Worm (Caenorhabditis elegans): Measurements from ENCODE around the gene nspe-7.
A peak's percentile ranks its signal among the peaks of the same experiment; 100 is the strongest.

Gene nspe-7

ce11 chrII:12616081-12616480 lies 10.9 kb upstream of the nspe-7 start, which contains the start of gene nspe-6:
nspe-6 (minus strand) TSS chrII:12616181.
- TF ChIP-seq dmd-4 (tag; optimal IDR thresholded peaks at IDR 0.05) (no peak), zag-1 (tag; optimal IDR thresholded peaks at IDR 0.05) (no peak), C34F6.9 (tag; optimal IDR thresholded peaks at IDR 0.05) (no peak), sma-9 (GFP tag; optimal IDR thresholded peaks at IDR 0.05) (no peak), sma-9 (tag; optimal IDR thresholded peaks at IDR 0.05) (no peak), nhr-237 (tag; optimal IDR thresholded peaks at IDR 0.05) (no peak)

- TF ChIP-seq nhr-237 (tag; optimal IDR thresholded peaks at IDR 0.05): no peak
- TF ChIP-seq mab-5 (tag; optimal IDR thresholded peaks at IDR 0.05): no peak
- TF ChIP-seq nhr-129 (tag; optimal IDR thresholded peaks at IDR 0.05): no peak
- TF ChIP-seq nhr-21 (tag; optimal IDR thresholded peaks at IDR 0.05): no peak
- TF ChIP-seq unc-62 (GFP tag; optimal IDR thresholded peaks at IDR 0.05): no peak
- no peak for TF ChIP-seq F13H6.1 (tag; optimal IDR thresholded peaks at IDR 0.05)
- no peak for TF ChIP-seq nhr-12 (tag; optimal IDR thresholded peaks at IDR 0.05)
- TF ChIP-seq C34F6.9 (tag; optimal IDR thresholded peaks at IDR 0.05): no peak
Measured at ce11 chrII:12617586-12617985, 9.4 kb upstream of the nspe-7 start, which contains the start of gene nspe-3. nspe-3 (plus strand) TSS chrII:12617886.

ce11 chrII:12619288-12619687 lies 7.7 kb upstream of the nspe-7 start, which contains the start of gene nspe-2:
nspe-2 (minus strand) TSS chrII:12619388.
- TF ChIP-seq aly-2 (tag; optimal IDR thresholded peaks at IDR 0.05) (no peak), nhr-12 (tag; optimal IDR thresholded peaks at IDR 0.05) (no peak), nhr-25 (tag; optimal IDR thresholded peaks at IDR 0.05) (no peak), elt-3 (tag; optimal IDR thresholded peaks at IDR 0.05) (no peak), mbf-1 (tag; optimal IDR thresholded peaks at IDR 0.05) (no peak), elt-1 (tag; optimal IDR thresholded peaks at IDR 0.05) (no peak), nhr-11 (tag; optimal IDR thresholded peaks at IDR 0.05) (no peak), lsy-2 (tag; optimal IDR thresholded peaks at IDR 0.05) (no peak), nhr-77 (tag; optimal IDR thresholded peaks at IDR 0.05) (no peak), ama-1 (optimal IDR thresholded peaks at IDR 0.05) (no peak), skn-1 (tag; optimal IDR thresholded peaks at IDR 0.05) (no peak), unc-62 (GFP tag; optimal IDR thresholded peaks at IDR 0.05) (no peak)

- TF ChIP-seq nhr-21 (tag; optimal IDR thresholded peaks at IDR 0.05): no peak
- no peak for TF ChIP-seq fos-1 (tag; optimal IDR thresholded peaks at IDR 0.05)
- no peak for TF ChIP-seq nhr-25 (tag; optimal IDR thresholded peaks at IDR 0.05)
- TF ChIP-seq nhr-77 (tag; optimal IDR thresholded peaks at IDR 0.05): no peak
- TF ChIP-seq F13H6.1 (tag; optimal IDR thresholded peaks at IDR 0.05): no peak
- no peak for TF ChIP-seq nhr-23 (tag; optimal IDR thresholded peaks at IDR 0.05)
- TF ChIP-seq nhr-129 (tag; optimal IDR thresholded peaks at IDR 0.05): no peak
- TF ChIP-seq ztf-1 (GFP tag; conservative IDR thresholded peaks at IDR 0.05): no peak
- TF ChIP-seq sem-4 (tag; optimal IDR thresholded peaks at IDR 0.05): no peak
- no peak for TF ChIP-seq skn-1 (tag; optimal IDR thresholded peaks at IDR 0.05)
- no peak for TF ChIP-seq nhr-10 (tag; optimal IDR thresholded peaks at IDR 0.05)
- no peak for TF ChIP-seq lin-13 (GFP tag; optimal IDR thresholded peaks at IDR 0.05)
- TF ChIP-seq alr-1 (tag; optimal IDR thresholded peaks at IDR 0.05): no peak
- no peak for TF ChIP-seq nhr-6 (tag; optimal IDR thresholded peaks at IDR 0.05)
- no peak for TF ChIP-seq mdl-1 (tag; optimal IDR thresholded peaks at IDR 0.05)
- TF ChIP-seq unc-55 (GFP tag; optimal IDR thresholded peaks at IDR 0.05): no peak
- TF ChIP-seq lin-11 (tag; optimal IDR thresholded peaks at IDR 0.05): no peak
Measured at ce11 chrII:12620764-12621163, 6.2 kb upstream of the nspe-7 start, which contains the start of gene nspe-1. nspe-1 (minus strand) TSS chrII:12620864.

ce11 chrII:12621908-12622566 lies 5.0 kb upstream of the nspe-7 start, which contains the start of gene nspe-8:
nspe-8 (minus strand) TSS chrII:12621958.
- TF ChIP-seq aly-2 (tag; optimal IDR thresholded peaks at IDR 0.05) (no peak), nhr-21 (tag; optimal IDR thresholded peaks at IDR 0.05) (peak; percentile 86), snpc-4 (tag; optimal IDR thresholded peaks at IDR 0.05) (no peak), lsy-2 (tag; optimal IDR thresholded peaks at IDR 0.05) (no peak), peb-1 (tag; optimal IDR thresholded peaks at IDR 0.05) (no peak), sma-3 (GFP tag; optimal IDR thresholded peaks at IDR 0.05) (peak; percentile 82), mdl-1 (tag; optimal IDR thresholded peaks at IDR 0.05) (peak; percentile 30 to 41), alr-1 (tag; optimal IDR thresholded peaks at IDR 0.05) (no peak), blmp-1 (tag; optimal IDR thresholded peaks at IDR 0.05; ENCODE audit: insufficient read depth) (no peak), nhr-129 (tag; optimal IDR thresholded peaks at IDR 0.05) (peak; percentile 46), nhr-25 (tag; optimal IDR thresholded peaks at IDR 0.05) (peak; percentile 68), fos-1 (tag; optimal IDR thresholded peaks at IDR 0.05) (peak; percentile 10), sma-9 (GFP tag; optimal IDR thresholded peaks at IDR 0.05) (peak; percentile 97), sma-9 (tag; optimal IDR thresholded peaks at IDR 0.05) (no peak), gmeb-1 (tag; optimal IDR thresholded peaks at IDR 0.05) (peak; percentile 50), ztf-4 (tag; optimal IDR thresholded peaks at IDR 0.05) (no peak), dmd-4 (tag; optimal IDR thresholded peaks at IDR 0.05) (no peak)
